ENCODE assay signal across 5 worm cellular contexts in the genomic region with DNA sequence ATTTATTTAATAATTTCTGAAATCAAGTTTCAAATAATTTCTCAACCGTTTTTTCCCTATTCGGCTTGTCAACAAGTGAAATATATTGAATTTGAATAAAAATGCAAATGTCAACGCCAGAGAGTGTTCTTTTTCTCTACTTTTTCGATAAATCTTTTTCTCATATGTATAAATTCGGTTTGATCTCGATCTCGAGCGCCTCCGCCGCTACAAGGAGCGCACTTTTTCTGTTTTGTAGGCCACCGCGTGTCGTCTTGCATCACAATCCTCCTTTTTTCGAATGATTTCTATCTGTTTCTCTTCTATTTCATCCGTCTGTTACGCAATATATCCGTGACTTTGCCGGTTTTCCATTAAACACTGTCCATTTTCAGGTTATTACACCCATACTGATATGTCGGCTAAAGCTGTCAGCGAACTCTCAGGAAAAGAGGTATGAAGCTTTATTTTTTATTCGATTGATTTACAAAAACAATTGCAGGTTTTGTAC.
TF ChIP-seq lines count a peak whose summit lies in the region.

A gene (plus strand): TSS at position 375 of the 490 bp plus-strand sequence.

TF ChIP-seq in whole organism, L1 larva, 84 proteins besides CTCF, POLR2A, EP300 and RAD21:
- TF ChIP-seq blmp-1 (tag; optimal IDR thresholded peaks at IDR 0.05; lab: Kevin White, UChicago) = peak; percentile 62
- TF ChIP-seq lin-15B (tag; optimal IDR thresholded peaks at IDR 0.05; lab: Kevin White, UChicago) = no peak
- TF ChIP-seq mep-1 (tag; optimal IDR thresholded peaks at IDR 0.05; lab: Kevin White, UChicago) = peak; percentile 14
- no peak for TF ChIP-seq unc-86 (tag; optimal IDR thresholded peaks at IDR 0.05; lab: Kevin White, UChicago)
- no peak for TF ChIP-seq pax-3 (tag; optimal IDR thresholded peaks at IDR 0.05; lab: Kevin White, UChicago)
- TF ChIP-seq lin-14 (GFP tag; optimal IDR thresholded peaks at IDR 0.05; lab: Kevin White, UChicago) = peak; percentile 2
- TF ChIP-seq nhr-76 (tag; optimal IDR thresholded peaks at IDR 0.05; lab: Kevin White, UChicago) = no peak

TF ChIP-seq in whole organism, L3 larva, 47 proteins besides CTCF, POLR2A, EP300 and RAD21:
- TF ChIP-seq egl-5 (tag; optimal IDR thresholded peaks at IDR 0.05; lab: Kevin White, UChicago) (no peak), zag-1 (tag; optimal IDR thresholded peaks at IDR 0.05; lab: Kevin White, UChicago) (no peak), nhr-23 (tag; optimal IDR thresholded peaks at IDR 0.05; lab: Kevin White, UChicago) (peak; percentile 24)

TF ChIP-seq in whole organism, L4 larva, 104 proteins besides CTCF, POLR2A, EP300 and RAD21:
- peak; percentile 42 for TF ChIP-seq nhr-28 (tag; optimal IDR thresholded peaks at IDR 0.05; lab: Kevin White, UChicago)
- TF ChIP-seq ceh-28 (tag; optimal IDR thresholded peaks at IDR 0.05; lab: Kevin White, UChicago) = no peak
TF ChIP-seq in whole organism, L4 larva: peak in this region for 1.

TF ChIP-seq in whole organism, mixed stage, embryonic, 35 proteins besides CTCF, POLR2A, EP300 and RAD21:
- no peak for TF ChIP-seq mep-1 (tag; optimal IDR thresholded peaks at IDR 0.05; lab: Kevin White, UChicago)
- TF ChIP-seq sptf-1 (tag; optimal IDR thresholded peaks at IDR 0.05; lab: Kevin White, UChicago) = no peak
- peak; percentile 33 for TF ChIP-seq ham-2 (GFP tag; optimal IDR thresholded peaks at IDR 0.05; lab: Kevin White, UChicago)
- TF ChIP-seq zip-8 (tag; optimal IDR thresholded peaks at IDR 0.05; lab: Kevin White, UChicago) = peak; percentile 75
- no peak for TF ChIP-seq snpc-4 (tag; optimal IDR thresholded peaks at IDR 0.05; lab: Kevin White, UChicago)
- TF ChIP-seq elt-1 (tag; optimal IDR thresholded peaks at IDR 0.05; lab: Kevin White, UChicago; ENCODE audit: borderline replicate concordance, insufficient read depth) = peak; percentile 25
- no peak for TF ChIP-seq sem-2 (GFP tag; optimal IDR thresholded peaks at IDR 0.05; lab: Kevin White, UChicago)

TF ChIP-seq in whole organism, young adult, 124 proteins besides CTCF, POLR2A, EP300 and RAD21:
- TF ChIP-seq snpc-4 (GFP tag; optimal IDR thresholded peaks at IDR 0.05; lab: Kevin White, UChicago) (no peak), snpc-4 (tag; optimal IDR thresholded peaks at IDR 0.05; lab: Kevin White, UChicago) (peak in 1 of 4 experiments; percentile 27), madf-8 (GFP tag; conservative IDR thresholded peaks at IDR 0.05; lab: Robert Waterston, UW) (peak; percentile 18; the same call in 1 of the 2 replicates), pbrm-1 (GFP tag; IDR thresholded peaks at IDR 0.05; lab: Robert Waterston, UW) (no peak), madf-6 (GFP tag; IDR thresholded peaks at IDR 0.05; lab: Robert Waterston, UW) (peak; percentile 59), efl-1 (GFP tag; optimal IDR thresholded peaks at IDR 0.05; lab: Kevin White, UChicago) (peak; percentile 54)
